Worm (Caenorhabditis elegans): Measurements from ENCODE around the gene nhr-243.

ce11 chrV:18870955-18871354, 29.4 kb downstream of the nhr-243 start:
- TF ChIP-seq med-1 (GFP tag; optimal IDR thresholded peaks at IDR 0.05; ENCODE audit: insufficient read depth) (no peak), tab-1 (GFP tag; IDR thresholded peaks at IDR 0.05) (no peak), ztf-29 (GFP tag; IDR thresholded peaks at IDR 0.05) (no peak)
